Fruit fly (Drosophila melanogaster): ENCODE measurements around the gene CG43153.

Gene CG43153

dm6 chr2L:11516526-11517441 lies 5.8 kb downstream of the CG43153 start, which contains the start of the genes Dlg5 and CG4970 (continued):
- no peak for TF ChIP-seq CG6654 (GFP tag; optimal IDR thresholded peaks at IDR 0.05)
- TF ChIP-seq Blimp-1 (GFP tag; optimal IDR thresholded peaks at IDR 0.05): no peak
- no peak for TF ChIP-seq CG7745 (tag; optimal IDR thresholded peaks at IDR 0.05)
- TF ChIP-seq Asciz (GFP tag; optimal IDR thresholded peaks at IDR 0.05): no peak
- 0 out of 2 replicates have a peak, but pooled peaks have one; percentile 13 for TF ChIP-seq CG42726 (GFP tag; IDR thresholded peaks at IDR 0.05; ENCODE audit: partially characterized antibody)
- TF ChIP-seq CG14710 (tag; optimal IDR thresholded peaks at IDR 0.05): peak; percentile 69
- TF ChIP-seq CG14860 (GFP tag; IDR thresholded peaks at IDR 0.05; ENCODE audit: partially characterized antibody): peak; percentile 46; the same call in 2 of the 3 replicates
- TF ChIP-seq ato (GFP tag; IDR thresholded peaks at IDR 0.05; ENCODE audit: partially characterized antibody): peak; percentile 15; the same call in 1 of the 2 replicates
- peak; percentile 89 for TF ChIP-seq Nf-YB (GFP tag; optimal IDR thresholded peaks at IDR 0.05)
- peak; percentile 27 for TF ChIP-seq zen (tag; optimal IDR thresholded peaks at IDR 0.05)
- TF ChIP-seq Dll (GFP tag; IDR thresholded peaks at IDR 0.05; ENCODE audit: partially characterized antibody): peak; percentile 80
- peak; percentile 55; the same call in 1 of the 3 replicates for TF ChIP-seq CG11560 (tag; IDR thresholded peaks at IDR 0.05)
- TF ChIP-seq nmo (GFP tag; optimal IDR thresholded peaks at IDR 0.05): peak; percentile 17
- TF ChIP-seq D19A (tag; optimal IDR thresholded peaks at IDR 0.05): no peak
- no peak for TF ChIP-seq CG10462 (GFP tag; optimal IDR thresholded peaks at IDR 0.05)
- TF ChIP-seq sima (GFP tag; optimal IDR thresholded peaks at IDR 0.05): no peak
- peak; percentile 34 for TF ChIP-seq Dek (tag; optimal IDR thresholded peaks at IDR 0.05)
- no peak for TF ChIP-seq CG7928 (GFP tag; optimal IDR thresholded peaks at IDR 0.05)
- TF ChIP-seq CG15011 (GFP tag; optimal IDR thresholded peaks at IDR 0.05): no peak
- no peak for TF ChIP-seq h (optimal IDR thresholded peaks at IDR 0.05)
- peak; percentile 56; the same call in 1 of the 2 replicates for TF ChIP-seq CG32772 (GFP tag; IDR thresholded peaks at IDR 0.05)
- peak; percentile 69 for TF ChIP-seq tna (GFP tag; IDR thresholded peaks at IDR 0.05; ENCODE audit: partially characterized antibody)
- TF ChIP-seq Opbp (GFP tag; IDR thresholded peaks at IDR 0.05; ENCODE audit: partially characterized antibody): peak; percentile 85
- TF ChIP-seq knrl (GFP tag; IDR thresholded peaks at IDR 0.05; ENCODE audit: partially characterized antibody): peak; percentile 86
- TF ChIP-seq gcm (GFP tag; optimal IDR thresholded peaks at IDR 0.05): no peak
- peak; percentile 38; the same call in 1 of the 2 replicates for TF ChIP-seq aop (GFP tag; IDR thresholded peaks at IDR 0.05)
- TF ChIP-seq CG12155 (GFP tag; optimal IDR thresholded peaks at IDR 0.05): no peak
- no peak for TF ChIP-seq CG10274 (GFP tag; optimal IDR thresholded peaks at IDR 0.05)
- no peak for TF ChIP-seq trh (GFP tag; optimal IDR thresholded peaks at IDR 0.05)
- TF ChIP-seq Elba2 (GFP tag; optimal IDR thresholded peaks at IDR 0.05): peak; percentile 63
- no peak for TF ChIP-seq dimm (GFP tag; IDR thresholded peaks at IDR 0.05)
- TF ChIP-seq Hsf (GFP tag; optimal IDR thresholded peaks at IDR 0.05): peak; percentile 23
- peak; percentile 51 for TF ChIP-seq Myb (GFP tag; optimal IDR thresholded peaks at IDR 0.05)
- peak; percentile 91 for TF ChIP-seq CG8478 (optimal IDR thresholded peaks at IDR 0.05)
- TF ChIP-seq CG31441 (GFP tag; IDR thresholded peaks at IDR 0.05): no peak
- peak; percentile 75 for TF ChIP-seq Scr (GFP tag; IDR thresholded peaks at IDR 0.05; ENCODE audit: partially characterized antibody)
- TF ChIP-seq eve (GFP tag; optimal IDR thresholded peaks at IDR 0.05): no peak
- TF ChIP-seq slou (GFP tag; optimal IDR thresholded peaks at IDR 0.05): peak; percentile 26
- TF ChIP-seq Bgb (GFP tag; IDR thresholded peaks at IDR 0.05; ENCODE audit: partially characterized antibody): peak; percentile 81
- peak; percentile 38 for TF ChIP-seq CG13624 (GFP tag; optimal IDR thresholded peaks at IDR 0.05)
- TF ChIP-seq Dip3 (GFP tag; optimal IDR thresholded peaks at IDR 0.05): peak; percentile 29
- TF ChIP-seq CG13894 (tag; optimal IDR thresholded peaks at IDR 0.05): peak; percentile 68
- no peak for TF ChIP-seq CG11398 (GFP tag; optimal IDR thresholded peaks at IDR 0.05)
- TF ChIP-seq inv (GFP tag; IDR thresholded peaks at IDR 0.05; ENCODE audit: partially characterized antibody): peak; percentile 76
- peak; percentile 27; the same call in 1 of the 3 replicates for TF ChIP-seq Dbx (GFP tag; IDR thresholded peaks at IDR 0.05)
- TF ChIP-seq CG34376 (GFP tag; optimal IDR thresholded peaks at IDR 0.05): no peak
- peak; percentile 63; the same call in 1 of the 2 replicates for TF ChIP-seq NFAT (GFP tag; IDR thresholded peaks at IDR 0.05)
- TF ChIP-seq psq (GFP tag; optimal IDR thresholded peaks at IDR 0.05): no peak
